Fruit fly (Drosophila melanogaster): ENCODE data around the gene CG14662.

Gene CG14662

dm6 chr3R:5010153-5010552, 26.1 kb upstream of the CG14662 start (continued):
- TF ChIP-seq dm (GFP tag; optimal IDR thresholded peaks at IDR 0.05) (peak; percentile 57), CG15011 (GFP tag; optimal IDR thresholded peaks at IDR 0.05) (peak; percentile 78), Dp (GFP tag; optimal IDR thresholded peaks at IDR 0.05) (no peak), Drgx (GFP tag; IDR thresholded peaks at IDR 0.05) (peak; percentile 88), wek (GFP tag; optimal IDR thresholded peaks at IDR 0.05) (peak; percentile 72), toy (GFP tag; IDR thresholded peaks at IDR 0.05) (peak; percentile 55; the same call in 1 of the 2 replicates), emc (GFP tag; optimal IDR thresholded peaks at IDR 0.05) (peak; percentile 60), cg (GFP tag; optimal IDR thresholded peaks at IDR 0.05) (no peak), CG9817 (tag; optimal IDR thresholded peaks at IDR 0.05) (peak; percentile 79), inv (GFP tag; IDR thresholded peaks at IDR 0.05; ENCODE audit: partially characterized antibody) (no peak), CG33557 (GFP tag; optimal IDR thresholded peaks at IDR 0.05) (peak; percentile 82), ems (GFP tag; optimal IDR thresholded peaks at IDR 0.05) (peak; percentile 90), klu (GFP tag; IDR thresholded peaks at IDR 0.05) (peak; percentile 76), CG31224 (GFP tag; IDR thresholded peaks at IDR 0.05) (peak; percentile 81), prd (optimal IDR thresholded peaks at IDR 0.05) (no peak), prd (GFP tag; IDR thresholded peaks at IDR 0.05) (peak; percentile 92), pan (optimal IDR thresholded peaks at IDR 0.05) (no peak), pan (GFP tag; optimal IDR thresholded peaks at IDR 0.05 in 1 of 2, IDR thresholded peaks at IDR 0.05 in 1 of 2) (peak in 1 of 2 experiments; percentile 94), Dad (GFP tag; optimal IDR thresholded peaks at IDR 0.05) (peak; percentile 82), bigmax (GFP tag; optimal IDR thresholded peaks at IDR 0.05) (peak; percentile 38), CG17829 (tag; optimal IDR thresholded peaks at IDR 0.05) (peak; percentile 92), Ptx1 (GFP tag; IDR thresholded peaks at IDR 0.05) (peak; percentile 94), CG3726 (GFP tag; IDR thresholded peaks at IDR 0.05) (peak; percentile 87), E2f2 (GFP tag; IDR thresholded peaks at IDR 0.05) (peak; percentile 72), trh (GFP tag; optimal IDR thresholded peaks at IDR 0.05) (peak; percentile 81), nom (GFP tag; optimal IDR thresholded peaks at IDR 0.05) (peak; percentile 39), jing (GFP tag; optimal IDR thresholded peaks at IDR 0.05) (peak; percentile 87), grau (tag; optimal IDR thresholded peaks at IDR 0.05) (peak; percentile 89), E2f1 (GFP tag; IDR thresholded peaks at IDR 0.05) (peak; percentile 91), Taf1 (GFP tag; IDR thresholded peaks at IDR 0.05) (0 out of 2 replicates have a peak, but pooled peaks have one; percentile 16), sqz (GFP tag; optimal IDR thresholded peaks at IDR 0.05) (peak; percentile 77), bowl (GFP tag; IDR thresholded peaks at IDR 0.05) (peak; percentile 83), ATbp (GFP tag; optimal IDR thresholded peaks at IDR 0.05) (peak; percentile 92), Hmr (GFP tag; optimal IDR thresholded peaks at IDR 0.05) (peak; percentile 84), gsb-n (tag; optimal IDR thresholded peaks at IDR 0.05) (peak; percentile 88), unpg (GFP tag; optimal IDR thresholded peaks at IDR 0.05) (peak; percentile 94), B-H1 (GFP tag; IDR thresholded peaks at IDR 0.05) (peak; percentile 84), wor (GFP tag; IDR thresholded peaks at IDR 0.05) (peak; percentile 87), Sry-β (GFP tag; optimal IDR thresholded peaks at IDR 0.05) (peak; percentile 70), Sox100B (GFP tag; optimal IDR thresholded peaks at IDR 0.05) (peak; percentile 91), CG13123 (GFP tag; optimal IDR thresholded peaks at IDR 0.05) (peak; percentile 85), Sox102F (GFP tag; optimal IDR thresholded peaks at IDR 0.05) (peak; percentile 95), NFAT (GFP tag; IDR thresholded peaks at IDR 0.05) (0 out of 2 replicates have a peak, but pooled peaks have one; percentile 12), ttk (GFP tag; IDR thresholded peaks at IDR 0.05) (peak; percentile 91), Sry-δ (GFP tag; optimal IDR thresholded peaks at IDR 0.05) (peak; percentile 53), CG13296 (GFP tag; optimal IDR thresholded peaks at IDR 0.05) (peak; percentile 88), CG2889 (GFP tag; IDR thresholded peaks at IDR 0.05) (peak; percentile 87), CG15514 (GFP tag; optimal IDR thresholded peaks at IDR 0.05) (peak; percentile 76), CG10462 (GFP tag; optimal IDR thresholded peaks at IDR 0.05) (peak; percentile 88), abd-A (tag; optimal IDR thresholded peaks at IDR 0.05) (peak; percentile 85), CG8944 (GFP tag; optimal IDR thresholded peaks at IDR 0.05) (peak; percentile 85)
